Worm (Caenorhabditis elegans) whole organism, late embryonic: ENCODE results near the gene tomm-40.

Source experiments
- ama-1 ChIP-seq: fragments of 150-350 bp; optimal IDR thresholded peaks from 2 replicates; lab custom pipeline; 2014
- ceh-48 ChIP-seq: sonication (generic microtip); optimal IDR thresholded peaks from 2 replicates; lab custom pipeline; 2016; ENCODE audit warnings: missing genetic modification characterization, inconsistent platforms, missing compliant biosample characterization
- ref-2 ChIP-seq: sonication (generic microtip); optimal IDR thresholded peaks from 2 replicates; lab custom pipeline; 2016; ENCODE audit warnings: missing genetic modification characterization, missing compliant biosample characterization

ce11 chrII:8994336-8994735 is 21.0 kb upstream of the tomm-40 start, which contains the start of gene F44G4.1:
- TF ChIP-seq ama-1 (lab: Kevin White, UChicago), result no peak
- no peak for TF ChIP-seq ceh-48
- TF ChIP-seq ref-2 (tag; lab: Kevin White, UChicago), result no peak
